Fruit fly (Drosophila melanogaster): ENCODE results near the gene Nf-YC.

DNA sequence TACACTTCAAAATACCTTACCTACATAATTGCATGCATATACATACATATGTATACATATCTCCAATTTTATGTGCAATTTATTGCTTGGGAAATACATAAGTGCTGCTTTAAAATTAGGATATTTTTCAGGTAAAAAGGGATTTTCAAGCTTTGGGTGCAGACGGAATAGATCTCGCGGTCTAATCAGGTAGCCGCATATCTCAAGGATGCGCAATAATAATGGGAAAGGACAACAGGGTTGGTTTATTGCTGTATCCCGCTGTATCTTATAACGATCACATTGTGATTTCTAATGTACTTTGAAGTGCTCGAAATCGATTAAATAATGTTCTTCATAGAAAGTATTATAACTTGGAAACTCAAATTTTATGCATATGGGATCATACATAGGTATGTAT, 37.0 kb upstream of the Nf-YC start:
- TF ChIP-seq lz (GFP tag; optimal IDR thresholded peaks at IDR 0.05) (no peak), OdsH (GFP tag; optimal IDR thresholded peaks at IDR 0.05) (no peak), Eip78C (GFP tag) (no peak)
